Fruit fly (Drosophila melanogaster) Kc167 (cell line): ENCODE results near the gene Nipsnap.

ENCODE experiments used
- Myc ChIP-seq: fragments of >200 bp; optimal IDR thresholded peaks from 2 replicates; lab custom pipeline; 2017; ENCODE audit warnings: missing external identifiers
- Sin3A ChIP-seq: fragments of >200 bp; optimal IDR thresholded peaks from 2 replicates; lab custom pipeline; 2018; ENCODE audit warnings: missing external identifiers
- h ChIP-seq: fragments of >200 bp; optimal IDR thresholded peaks from 3 replicates; lab custom pipeline; 2018; ENCODE audit warnings: missing external identifiers
- insv ChIP-seq: fragments of >200 bp; optimal IDR thresholded peaks from 3 replicates; lab custom pipeline; 2018; ENCODE audit warnings: missing external identifiers
- psq ChIP-seq: fragments of >200 bp; optimal IDR thresholded peaks from 2 replicates; lab custom pipeline; 2017; ENCODE audit warnings: missing external identifiers
- ttk ChIP-seq: sonication (Bioruptor generic); optimal IDR thresholded peaks from 2 replicates; lab custom pipeline; 2017; ENCODE audit warnings: missing external identifiers

DNA sequence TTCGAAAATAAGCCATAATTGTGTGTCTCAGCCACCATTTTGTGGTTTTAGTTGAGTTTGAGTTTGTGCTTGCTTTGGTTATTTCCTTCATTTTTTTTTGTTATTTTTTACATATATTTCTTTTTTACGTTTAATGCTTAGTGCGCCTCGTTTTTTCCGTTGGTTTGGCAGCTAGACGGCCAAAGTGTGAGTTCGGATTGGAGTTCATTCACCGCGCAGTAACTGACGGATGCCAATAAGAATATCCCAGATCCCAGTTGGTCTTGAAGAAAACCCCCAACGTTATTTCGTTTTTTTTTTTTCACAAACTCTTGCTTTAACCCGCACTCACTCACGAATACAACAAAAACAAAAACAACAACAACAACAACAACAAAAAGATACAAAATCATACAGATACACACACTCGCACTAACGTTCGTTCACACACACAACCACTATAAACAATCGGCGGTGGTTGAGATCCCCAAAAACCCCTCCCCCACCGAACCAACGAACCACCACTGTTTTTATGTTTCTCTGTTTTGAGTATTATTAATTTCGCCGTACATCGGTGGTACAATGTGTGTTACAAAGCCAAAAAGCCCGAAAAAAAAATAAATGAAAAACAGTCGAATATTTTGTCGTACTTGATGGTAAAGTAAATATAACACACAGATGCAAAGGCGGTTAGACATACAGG is 30.8 kb upstream of the Nipsnap start:
- no peak for TF ChIP-seq psq (lab: Kevin White, UChicago)
- no peak for TF ChIP-seq h (lab: Kevin White, UChicago)
- no peak for TF ChIP-seq Myc
- no peak for TF ChIP-seq ttk (lab: Kevin White, UChicago)
- TF ChIP-seq insv (lab: Kevin White, UChicago): no peak
- TF ChIP-seq Sin3A (lab: Kevin White, UChicago): no peak
